Fruit fly (Drosophila melanogaster) whole organism, larva: ENCODE results near the gene Eig71Eh.

Experiments used
- noc ChIP-seq: fragments of 200-800 bp; sonication (Bioruptor generic); optimal IDR thresholded peaks from 3 replicates; lab custom pipeline; 2019; ENCODE audit warnings: missing biosample characterization, mild to moderate bottlenecking, missing genetic modification characterization, moderate library complexity

The Eig71Eh gene

dm6 chr3L:15632653-15633052 lies 26.6 kb downstream of the Eig71Eh start:
- TF ChIP-seq noc (tag; lab: Kevin White, UChicago) = no peak

DNA sequence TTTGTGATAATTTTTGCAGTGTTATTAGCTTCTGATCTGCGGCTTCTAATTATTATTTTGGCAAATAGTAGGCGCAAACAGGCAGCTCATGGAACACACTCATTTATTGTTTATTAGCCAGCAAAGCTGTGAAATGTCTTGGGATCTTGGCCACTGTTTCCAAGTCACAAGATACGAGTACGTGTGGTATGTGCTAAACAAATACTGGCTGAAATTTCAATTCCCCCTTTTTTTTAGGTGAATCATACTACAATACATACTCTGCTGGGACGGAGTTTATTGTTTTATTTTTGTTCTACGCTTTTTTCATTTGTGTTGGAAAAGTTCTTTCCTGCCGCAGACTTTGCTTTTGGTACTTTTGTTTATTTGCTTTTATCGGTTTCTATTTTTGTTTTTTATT lies 28.2 kb downstream of the Eig71Eh start:
- TF ChIP-seq noc (tag; lab: Kevin White, UChicago) = no peak

dm6 chr3L:15627295-15627694 lies 31.9 kb downstream of the Eig71Eh start:
- no peak for TF ChIP-seq noc (tag; lab: Kevin White, UChicago)

DNA sequence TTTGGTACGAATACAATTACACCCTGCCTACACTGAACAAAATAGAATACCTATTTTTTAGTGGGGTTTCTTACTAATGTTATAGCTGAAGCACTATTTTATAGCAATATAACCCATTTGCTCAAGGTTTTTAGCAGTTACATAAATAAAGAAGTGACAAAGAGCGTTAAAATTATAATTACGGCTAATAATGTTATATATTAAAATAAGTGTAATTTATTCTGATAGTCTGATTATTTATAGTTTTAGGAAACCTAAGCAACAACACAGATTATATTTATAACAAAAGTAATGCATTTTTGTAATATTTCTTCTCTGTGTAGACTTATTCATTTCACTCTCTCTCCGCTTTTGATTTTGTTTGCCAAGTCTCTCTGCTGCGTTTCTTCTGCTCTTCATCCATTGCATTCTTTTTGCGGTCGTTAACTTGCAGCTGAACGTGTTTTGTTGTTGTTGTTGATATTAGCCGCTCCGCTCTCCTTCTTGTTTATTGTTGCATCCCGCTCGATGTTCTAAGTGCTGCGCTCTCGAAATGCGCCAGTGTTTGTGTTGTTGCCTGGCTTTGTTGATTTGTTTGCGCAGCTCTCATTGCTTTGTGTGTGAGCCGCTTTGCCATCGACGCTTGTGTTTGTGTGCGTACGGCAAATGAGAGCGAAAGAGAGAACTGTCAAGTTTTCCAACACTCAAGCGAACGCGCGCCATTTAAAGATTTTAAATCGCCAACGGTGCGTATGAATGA lies 33.4 kb downstream of the Eig71Eh start:
- peak; percentile 93 for TF ChIP-seq noc (tag; lab: Kevin White, UChicago)

DNA sequence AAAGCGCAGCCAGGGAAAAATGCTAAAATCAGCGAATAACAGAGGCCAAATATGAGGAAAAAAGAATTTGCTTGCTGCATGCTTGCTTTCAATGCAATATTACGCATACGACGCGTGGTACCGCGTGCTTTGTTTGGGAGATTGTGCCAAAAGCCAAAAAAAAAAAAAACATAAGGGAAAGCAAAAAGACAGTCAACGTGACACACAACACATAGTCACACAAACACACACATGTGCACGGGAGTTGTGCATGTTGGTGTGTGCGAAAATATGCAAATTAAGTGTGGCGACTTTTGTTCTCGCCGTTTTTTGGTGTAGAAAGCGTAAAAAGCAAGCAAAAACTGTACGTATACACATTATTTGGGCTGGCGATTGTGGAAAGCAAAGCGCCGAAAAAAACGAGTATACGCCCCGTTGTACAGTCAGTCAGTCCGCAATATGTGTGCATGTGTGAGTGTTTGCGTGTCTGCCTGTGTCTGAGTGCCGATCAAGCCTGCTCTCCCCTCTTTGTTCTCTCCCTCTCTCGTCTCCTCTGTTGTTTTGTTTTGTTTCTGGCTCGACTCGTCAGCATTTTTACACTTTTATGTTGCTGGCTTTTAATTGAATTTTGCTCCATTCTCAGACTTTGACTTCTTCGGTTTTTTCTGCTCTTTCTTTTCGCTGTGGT lies 34.2 kb downstream of the Eig71Eh start:
- TF ChIP-seq noc (tag; lab: Kevin White, UChicago) = no peak

- no peak for TF ChIP-seq noc (tag; lab: Kevin White, UChicago)
Observed at dm6 chr3L:15624097-15624496, 35.1 kb downstream of the Eig71Eh start.

- peak; percentile 60 for TF ChIP-seq noc (tag; lab: Kevin White, UChicago)
Observed at dm6 chr3L:15619626-15620247, 39.5 kb downstream of the Eig71Eh start, which contains the start of gene Phs. Gene Phs, plus strand, starts transcription at chr3L:15619901.

DNA sequence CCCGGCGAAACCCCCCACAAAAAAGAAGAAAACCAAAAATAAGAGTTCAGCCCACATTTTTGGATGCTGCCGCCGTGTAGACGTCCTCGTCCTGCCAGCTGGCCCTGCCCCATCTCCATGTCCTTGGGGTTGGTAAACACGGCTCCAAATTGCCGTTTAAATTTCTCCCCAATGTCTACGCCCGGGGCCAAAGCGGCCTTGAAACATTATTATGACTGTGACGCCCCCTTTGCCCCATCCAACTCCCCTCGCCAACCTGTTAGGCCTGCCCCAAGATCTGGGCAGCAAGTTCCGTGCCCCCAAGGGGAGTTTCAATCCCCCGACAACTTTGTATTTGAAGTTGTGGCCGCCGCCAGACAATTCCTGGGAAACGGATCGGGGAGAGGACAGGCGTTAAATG lies 42.3 kb downstream of the Eig71Eh start:
- TF ChIP-seq noc (tag; lab: Kevin White, UChicago) = no peak

- TF ChIP-seq noc (tag; lab: Kevin White, UChicago) = no peak
Observed at dm6 chr3L:15616490-15616889, 42.8 kb downstream of the Eig71Eh start.

DNA sequence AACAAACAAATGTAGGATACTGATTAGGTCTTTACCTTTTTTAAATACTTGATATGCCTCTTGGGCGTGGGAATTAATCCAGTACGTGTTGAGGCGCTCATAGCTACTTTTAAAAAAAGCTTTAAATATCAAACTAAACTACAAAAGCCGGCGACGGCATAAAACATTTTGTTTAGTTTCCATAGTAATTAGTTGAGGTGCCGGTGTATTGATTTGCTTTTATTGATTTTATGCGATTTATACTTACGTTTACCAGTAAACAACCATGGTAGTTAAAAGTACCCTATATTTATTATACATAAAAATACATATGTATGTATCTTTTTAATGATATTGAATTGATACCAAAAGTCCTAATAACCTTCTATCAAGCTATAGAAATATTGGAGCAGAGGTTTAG lies 46.5 kb downstream of the Eig71Eh start, which contains the start of gene CG13449:
Gene CG13449, minus strand, starts transcription at position 101 of the 400 bp plus-strand sequence.
- TF ChIP-seq noc (tag; lab: Kevin White, UChicago) = no peak

- no peak for TF ChIP-seq noc (tag; lab: Kevin White, UChicago)
Observed at dm6 chr3L:15610109-15610508, 49.1 kb downstream of the Eig71Eh start, which contains the start of gene CG7650. Gene CG7650, minus strand, starts transcription at chr3L:15610386.
